Worm (Caenorhabditis elegans): ENCODE results near the gene far-1.

far-1 gene

DNA sequence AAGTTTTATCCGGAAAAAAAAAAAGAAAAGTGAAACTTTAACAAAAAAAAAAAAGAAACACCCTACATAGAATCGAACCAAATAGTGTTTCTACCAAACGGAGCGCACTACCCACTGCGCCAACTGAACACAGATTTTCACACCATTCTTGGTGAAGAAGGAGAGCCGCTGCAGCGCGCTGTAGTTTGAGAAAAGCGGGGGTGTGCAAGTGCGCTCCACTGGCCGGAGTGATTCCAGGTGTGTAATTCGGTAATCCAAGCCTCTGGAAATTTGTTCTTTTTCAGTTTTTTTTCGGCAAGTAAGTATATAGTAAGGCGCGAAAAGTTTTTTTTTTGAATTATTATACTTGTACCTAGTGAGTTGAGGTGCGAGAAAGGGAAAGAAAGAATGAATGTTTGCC, 29.9 kb upstream of the far-1 start (continued):
- TF ChIP-seq nhr-90 (tag; optimal IDR thresholded peaks at IDR 0.05): peak; percentile 1
- TF ChIP-seq tbp1 (GFP tag; optimal IDR thresholded peaks at IDR 0.05): peak; percentile 86
- peak; percentile 69 for TF ChIP-seq pbrm-1 (GFP tag; IDR thresholded peaks at IDR 0.05)
- peak; percentile 41 for TF ChIP-seq ceh-91 (GFP tag; IDR thresholded peaks at IDR 0.05)
- peak; percentile 59 for TF ChIP-seq Y53F4B.3 (GFP tag; IDR thresholded peaks at IDR 0.05)
- TF ChIP-seq F33H1.4 (GFP tag; IDR thresholded peaks at IDR 0.05): peak; percentile 48
- TF ChIP-seq egrh-3 (GFP tag; IDR thresholded peaks at IDR 0.05): peak; percentile 64
- TF ChIP-seq sea-2 (GFP tag; IDR thresholded peaks at IDR 0.05): 0 out of 2 replicates have a peak, but pooled peaks have one; percentile 25
- peak; percentile 91 for TF ChIP-seq aptf-3 (GFP tag; IDR thresholded peaks at IDR 0.05)
- TF ChIP-seq Y95B8A.8 (GFP tag; IDR thresholded peaks at IDR 0.05): peak; percentile 56; the same call in 1 of the 2 replicates
- TF ChIP-seq F39B2.1 (GFP tag; IDR thresholded peaks at IDR 0.05): 0 out of 2 replicates have a peak, but pooled peaks have one; percentile 25
- TF ChIP-seq ceh-100 (GFP tag; IDR thresholded peaks at IDR 0.05): peak; percentile 59; the same call in 1 of the 2 replicates
- peak; percentile 86 for TF ChIP-seq madf-3 (GFP tag; IDR thresholded peaks at IDR 0.05)
- peak; percentile 45 for TF ChIP-seq lin-54 (GFP tag; optimal IDR thresholded peaks at IDR 0.05)
- peak; percentile 80 for TF ChIP-seq dox-1 (GFP tag; IDR thresholded peaks at IDR 0.05)
- TF ChIP-seq rcor-1 (GFP tag; IDR thresholded peaks at IDR 0.05): peak; percentile 68
- TF ChIP-seq zfh-2 (GFP tag; conservative IDR thresholded peaks at IDR 0.05): 0 out of 2 replicates have a peak, but pooled peaks have one; percentile 9
- peak; percentile 84 for TF ChIP-seq madf-6 (GFP tag; IDR thresholded peaks at IDR 0.05)
- TF ChIP-seq hsf-1 (GFP tag; IDR thresholded peaks at IDR 0.05): peak; percentile 68
- TF ChIP-seq ztf-25 (GFP tag; IDR thresholded peaks at IDR 0.05): peak; percentile 59; the same call in 1 of the 2 replicates
- TF ChIP-seq ztf-18 (tag; optimal IDR thresholded peaks at IDR 0.05): peak; percentile 36
- peak; percentile 5 for TF ChIP-seq T26A5.8 (tag; optimal IDR thresholded peaks at IDR 0.05)
- TF ChIP-seq Y53G8AR.9 (GFP tag; conservative IDR thresholded peaks at IDR 0.05): peak; percentile 80
- peak; percentile 69 for TF ChIP-seq B0261.1 (tag; optimal IDR thresholded peaks at IDR 0.05)
- peak; percentile 77 for TF ChIP-seq hmg-1.2 (GFP tag; IDR thresholded peaks at IDR 0.05)

- TF ChIP-seq Y79H2A.3 (GFP tag; conservative IDR thresholded peaks at IDR 0.05) (no peak), lin-40 (tag; optimal IDR thresholded peaks at IDR 0.05) (no peak), xnd-1 (tag; optimal IDR thresholded peaks at IDR 0.05) (peak; percentile 42), pha-4 (tag; optimal IDR thresholded peaks at IDR 0.05) (no peak), ceh-91 (GFP tag; IDR thresholded peaks at IDR 0.05) (no peak), nfya-1 (tag; optimal IDR thresholded peaks at IDR 0.05; ENCODE audit: borderline replicate concordance, insufficient read depth) (no peak), cebp-1 (GFP tag; IDR thresholded peaks at IDR 0.05) (no peak), cebp-1 (tag; optimal IDR thresholded peaks at IDR 0.05) (no peak), F23B12.7 (tag; optimal IDR thresholded peaks at IDR 0.05; ENCODE audit: insufficient read depth) (no peak), lin-26 (GFP tag; IDR thresholded peaks at IDR 0.05) (no peak), ceh-79 (tag; optimal IDR thresholded peaks at IDR 0.05) (no peak), B0019.2 (GFP tag; conservative IDR thresholded peaks at IDR 0.05) (no peak), lir-1 (GFP tag; conservative IDR thresholded peaks at IDR 0.05) (no peak), ceh-58 (GFP tag; IDR thresholded peaks at IDR 0.05) (no peak), nhr-80 (tag; optimal IDR thresholded peaks at IDR 0.05) (no peak), egl-18 (GFP tag; IDR thresholded peaks at IDR 0.05) (no peak), attf-6 (GFP tag; IDR thresholded peaks at IDR 0.05) (no peak), Y53G8AR.9 (GFP tag; conservative IDR thresholded peaks at IDR 0.05) (no peak), F57C9.4 (tag; optimal IDR thresholded peaks at IDR 0.05) (no peak), F33H1.4 (GFP tag; IDR thresholded peaks at IDR 0.05) (no peak), efl-1 (GFP tag; optimal IDR thresholded peaks at IDR 0.05) (peak; percentile 62), chd-7 (tag; optimal IDR thresholded peaks at IDR 0.05) (no peak), T07F8.4 (tag; optimal IDR thresholded peaks at IDR 0.05) (no peak), ama-1 (optimal IDR thresholded peaks at IDR 0.05) (no peak), ama-1 (GFP tag; optimal IDR thresholded peaks at IDR 0.05) (no peak), Y95B8A.8 (GFP tag; IDR thresholded peaks at IDR 0.05) (no peak), Y53F4B.3 (GFP tag; IDR thresholded peaks at IDR 0.05) (no peak), madf-6 (GFP tag; IDR thresholded peaks at IDR 0.05) (peak; percentile 77), pbrm-1 (GFP tag; IDR thresholded peaks at IDR 0.05) (no peak), ceh-27 (GFP tag; optimal IDR thresholded peaks at IDR 0.05) (no peak), zfh-2 (GFP tag; conservative IDR thresholded peaks at IDR 0.05) (no peak), F10E7.11 (tag; optimal IDR thresholded peaks at IDR 0.05) (no peak)
Observed at ce11 chrIII:9110270-9110669, 29.3 kb upstream of the far-1 start.
